Worm (Caenorhabditis elegans) whole organism, mixed stage, embryonic: ENCODE data around the gene srh-67.

ENCODE experiments used
- ces-1 ChIP-seq: fragments of 150-350 bp; optimal IDR thresholded peaks from 2 replicates; lab custom pipeline; 2014; ENCODE audit warnings: missing biosample characterization, missing genetic modification reagents, missing genetic modification characterization
- drap-1 ChIP-seq: fragments of 200-800 bp; sonication (Bioruptor generic); optimal IDR thresholded peaks from 3 replicates; lab custom pipeline; 2018; ENCODE audit warnings: mild to moderate bottlenecking, missing genetic modification characterization, missing compliant biosample characterization
- elt-3 ChIP-seq: fragments of 150-350 bp; optimal IDR thresholded peaks from 2 replicates; lab custom pipeline; 2014; ENCODE audit warnings: missing biosample characterization, missing genetic modification characterization
- flh-1 ChIP-seq: fragments of 200-800 bp; sonication (Bioruptor generic); optimal IDR thresholded peaks from 2 replicates; lab custom pipeline; 2018; ENCODE audit warnings: mild to moderate bottlenecking, missing genetic modification characterization, moderate library complexity, missing compliant biosample characterization
- lin-13 ChIP-seq: fragments of 150-350 bp; optimal IDR thresholded peaks from 2 replicates; lab custom pipeline; 2014; ENCODE audit warnings: missing biosample characterization, missing genetic modification characterization
- mab-5 ChIP-seq: fragments of 150-350 bp; optimal IDR thresholded peaks from 2 replicates; lab custom pipeline; 2014; ENCODE audit warnings: missing biosample characterization, missing genetic modification characterization
- mep-1 ChIP-seq: fragments of 150-350 bp; optimal IDR thresholded peaks from 2 replicates; lab custom pipeline; 2017; ENCODE audit warnings: missing biosample characterization, missing genetic modification reagents, missing genetic modification characterization, inconsistent platforms
- nhr-237 ChIP-seq: fragments of 150-350 bp; optimal IDR thresholded peaks from 2 replicates; lab custom pipeline; 2014; ENCODE audit warnings: missing biosample characterization, missing genetic modification characterization
- nhr-28 ChIP-seq: fragments of 150-350 bp; optimal IDR thresholded peaks from 2 replicates; lab custom pipeline; 2014; ENCODE audit warnings: missing biosample characterization, missing genetic modification characterization
- nhr-76 ChIP-seq: sonication (generic microtip); optimal IDR thresholded peaks from 2 replicates; lab custom pipeline; 2017; ENCODE audit warnings: missing biosample characterization, missing genetic modification characterization
- sem-2 ChIP-seq: fragments of 200-800 bp; sonication (Bioruptor generic); optimal IDR thresholded peaks from 2 replicates; lab custom pipeline; 2018; ENCODE audit warnings: mild to moderate bottlenecking, missing genetic modification characterization, missing compliant biosample characterization
- snpc-4 ChIP-seq: fragments of 150-350 bp; optimal IDR thresholded peaks from 2 replicates; lab custom pipeline; 2014; ENCODE audit warnings: missing biosample characterization, missing genetic modification characterization
- unc-120 ChIP-seq: sonication (generic microtip); optimal IDR thresholded peaks from 2 replicates; lab custom pipeline; 2017; ENCODE audit warnings: missing genetic modification characterization, missing compliant biosample characterization; ENCODE audit not compliant: poor library complexity, severe bottlenecking
- ztf-11 ChIP-seq: fragments of 150-350 bp; optimal IDR thresholded peaks from 2 replicates; lab custom pipeline; 2014; ENCODE audit warnings: missing biosample characterization, missing genetic modification characterization

ce11 chrII:12518809-12519344 is 10.1 kb downstream of the srh-67 start, which contains the start of gene srh-70:
- TF ChIP-seq drap-1 (GFP tag; lab: Kevin White, UChicago) (no peak), lin-13 (tag; lab: Kevin White, UChicago) (no peak), ztf-11 (tag; lab: Kevin White, UChicago) (no peak), snpc-4 (tag; lab: Kevin White, UChicago) (no peak), flh-1 (GFP tag; lab: Kevin White, UChicago) (no peak), mep-1 (tag; lab: Kevin White, UChicago) (no peak), sem-2 (GFP tag; lab: Kevin White, UChicago) (no peak), ces-1 (no peak), unc-120 (tag; lab: Kevin White, UChicago) (no peak), mab-5 (no peak), nhr-237 (no peak), elt-3 (tag; lab: Kevin White, UChicago) (no peak), nhr-76 (tag; lab: Kevin White, UChicago) (no peak), nhr-28 (tag; lab: Kevin White, UChicago) (no peak)
